Fruit fly (Drosophila melanogaster): ENCODE measurements around the gene spartin.

spartin gene

DNA sequence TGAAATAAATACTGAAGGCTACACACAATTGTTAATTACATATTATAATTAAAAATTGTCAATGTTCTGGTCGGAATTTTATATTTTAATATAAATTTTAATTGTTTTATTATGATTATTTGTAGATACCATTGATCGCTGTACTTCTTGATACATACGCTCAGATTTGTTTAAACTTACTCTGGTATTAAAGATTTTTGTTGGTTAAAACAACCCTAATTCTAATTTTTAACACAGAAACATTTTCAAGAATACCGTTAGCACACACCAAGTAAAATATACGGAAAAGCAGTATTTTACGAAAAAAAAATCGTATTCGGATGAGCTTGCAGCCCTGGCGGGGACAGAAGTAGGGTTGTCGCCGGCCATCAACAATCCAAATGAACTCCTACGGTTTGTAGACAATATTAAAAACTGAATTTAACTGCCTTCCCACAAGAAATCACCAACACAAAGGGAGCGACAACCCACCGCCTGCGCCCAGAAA, 12.9 kb upstream of the spartin start, which contains the start of the genes CG9775, MED31 and slx1 (continued):
- peak; percentile 68 for TF ChIP-seq E2f1 (GFP tag; IDR thresholded peaks at IDR 0.05)
- no peak for TF ChIP-seq h (optimal IDR thresholded peaks at IDR 0.05)
- TF ChIP-seq crc (GFP tag; optimal IDR thresholded peaks at IDR 0.05): no peak
- peak; percentile 71 for TF ChIP-seq Blimp-1 (GFP tag; optimal IDR thresholded peaks at IDR 0.05)
- peak; percentile 49; the same call in 1 of the 2 replicates for TF ChIP-seq CG17328 (GFP tag; IDR thresholded peaks at IDR 0.05)
- TF ChIP-seq CG15011 (GFP tag; optimal IDR thresholded peaks at IDR 0.05): no peak
- TF ChIP-seq CG9932 (GFP tag; IDR thresholded peaks at IDR 0.05): peak; percentile 82
- no peak for TF ChIP-seq gcm2 (GFP tag; optimal IDR thresholded peaks at IDR 0.05)
- TF ChIP-seq dm (GFP tag; optimal IDR thresholded peaks at IDR 0.05): peak; percentile 28
- TF ChIP-seq CG2199 (GFP tag; IDR thresholded peaks at IDR 0.05): no peak
- TF ChIP-seq gsb-n (tag; optimal IDR thresholded peaks at IDR 0.05): peak; percentile 78
- TF ChIP-seq lov (optimal IDR thresholded peaks at IDR 0.05): no peak
- TF ChIP-seq lov (GFP tag; IDR thresholded peaks at IDR 0.05): 0 out of 3 replicates have a peak, but pooled peaks have one; percentile 60
- peak; percentile 65 for TF ChIP-seq ranshi (GFP tag; IDR thresholded peaks at IDR 0.05)
- no peak for TF ChIP-seq crol (GFP tag; IDR thresholded peaks at IDR 0.05)
- no peak for TF ChIP-seq Ets97D (GFP tag; optimal IDR thresholded peaks at IDR 0.05)
- TF ChIP-seq gt (GFP tag; IDR thresholded peaks at IDR 0.05): no peak
- peak; percentile 36 for TF ChIP-seq psq (GFP tag; optimal IDR thresholded peaks at IDR 0.05)
- no peak for TF ChIP-seq Sry-δ (GFP tag; optimal IDR thresholded peaks at IDR 0.05)
- peak; percentile 83 for TF ChIP-seq sqz (GFP tag; optimal IDR thresholded peaks at IDR 0.05)
- peak; percentile 80 for TF ChIP-seq CG17359 (tag; optimal IDR thresholded peaks at IDR 0.05)
- no peak for TF ChIP-seq chinmo (GFP tag; IDR thresholded peaks at IDR 0.05; ENCODE audit: partially characterized antibody)
- peak; percentile 89 for TF ChIP-seq CG17802 (tag; optimal IDR thresholded peaks at IDR 0.05)
- no peak for TF ChIP-seq CG32767 (GFP tag; IDR thresholded peaks at IDR 0.05)
- TF ChIP-seq Chrac-16 (GFP tag; optimal IDR thresholded peaks at IDR 0.05): peak; percentile 68
- peak; percentile 79 for TF ChIP-seq Oli (tag; optimal IDR thresholded peaks at IDR 0.05)
- TF ChIP-seq sima (GFP tag; optimal IDR thresholded peaks at IDR 0.05): no peak
- no peak for TF ChIP-seq eyg (GFP tag; optimal IDR thresholded peaks at IDR 0.05)
- no peak for TF ChIP-seq Trl (optimal IDR thresholded peaks at IDR 0.05)
- TF ChIP-seq Trl (GFP tag; optimal IDR thresholded peaks at IDR 0.05): peak; percentile 46
- no peak; the same call in 1 of the 2 replicates for TF ChIP-seq peb (GFP tag; IDR thresholded peaks at IDR 0.05)
- TF ChIP-seq Kr (GFP tag; optimal IDR thresholded peaks at IDR 0.05): no peak
- peak; percentile 74 for TF ChIP-seq CG4820 (GFP tag; optimal IDR thresholded peaks at IDR 0.05)
- peak; percentile 82 for TF ChIP-seq Hr3 (GFP tag; optimal IDR thresholded peaks at IDR 0.05)
- no peak for TF ChIP-seq CG3163 (GFP tag; optimal IDR thresholded peaks at IDR 0.05)
- no peak for TF ChIP-seq z (GFP tag; IDR thresholded peaks at IDR 0.05)
- peak; percentile 66 for TF ChIP-seq Max (GFP tag; optimal IDR thresholded peaks at IDR 0.05)
- peak; percentile 53 for TF ChIP-seq ewg (GFP tag; optimal IDR thresholded peaks at IDR 0.05)
- peak; percentile 20; the same call in 1 of the 2 replicates for TF ChIP-seq amos (GFP tag; IDR thresholded peaks at IDR 0.05; ENCODE audit: partially characterized antibody)
- peak; percentile 94 for TF ChIP-seq sens (GFP tag)
- no peak for TF ChIP-seq GATAe (GFP tag; conservative IDR thresholded peaks at IDR 0.05)
- TF ChIP-seq CG2875 (GFP tag; optimal IDR thresholded peaks at IDR 0.05): no peak
- peak; percentile 17 for TF ChIP-seq CG7271 (tag; optimal IDR thresholded peaks at IDR 0.05)
- no peak for TF ChIP-seq unc-4 (GFP tag; IDR thresholded peaks at IDR 0.05; ENCODE audit: partially characterized antibody)
- TF ChIP-seq CG8765 (GFP tag; IDR thresholded peaks at IDR 0.05): 0 out of 2 replicates have a peak, but pooled peaks have one; percentile 58
- TF ChIP-seq chm (GFP tag; IDR thresholded peaks at IDR 0.05): 0 out of 2 replicates have a peak, but pooled peaks have one; percentile 35
- peak; percentile 48 for TF ChIP-seq CG18011 (GFP tag; optimal IDR thresholded peaks at IDR 0.05)
- peak; percentile 87 for TF ChIP-seq unpg (GFP tag; optimal IDR thresholded peaks at IDR 0.05)
- peak; percentile 62 for TF ChIP-seq CG12942 (GFP tag; optimal IDR thresholded peaks at IDR 0.05)
- TF ChIP-seq CG6654 (GFP tag; optimal IDR thresholded peaks at IDR 0.05): peak; percentile 30
- TF ChIP-seq CG6683 (GFP tag; optimal IDR thresholded peaks at IDR 0.05): no peak
- TF ChIP-seq pros (GFP tag; optimal IDR thresholded peaks at IDR 0.05): no peak

Measured in whole organism, embryonic.